Worm (Caenorhabditis elegans) whole organism, early embryonic: ENCODE measurements around the gene frm-7.

Experiments
- B0310.2 ChIP-seq: sonication (generic microtip); optimal IDR thresholded peaks from 2 replicates; lab custom pipeline; 2016; ENCODE audit warnings: mild to moderate bottlenecking, missing genetic modification characterization, missing compliant biosample characterization
- F13C5.2 ChIP-seq: sonication (generic microtip); optimal IDR thresholded peaks from 2 replicates; lab custom pipeline; 2017; ENCODE audit warnings: mild to moderate bottlenecking, missing genetic modification characterization, inconsistent platforms, missing compliant biosample characterization
- aly-1 ChIP-seq: sonication (generic microtip); optimal IDR thresholded peaks from 2 replicates; lab custom pipeline; 2016; ENCODE audit warnings: missing genetic modification characterization, missing compliant biosample characterization
- ama-1 ChIP-seq: fragments of 150-350 bp; optimal IDR thresholded peaks from 2 replicates; lab custom pipeline; 2014
- ceh-36 ChIP-seq: sonication (generic microtip); optimal IDR thresholded peaks from 2 replicates; lab custom pipeline; 2016; ENCODE audit warnings: missing genetic modification characterization, inconsistent platforms, missing compliant biosample characterization
- ets-7 ChIP-seq: sonication (generic microtip); optimal IDR thresholded peaks from 2 replicates; lab custom pipeline; 2016; ENCODE audit warnings: missing genotype, missing genetic modification characterization, missing compliant biosample characterization
- flt-1 ChIP-seq: fragments of 200-800 bp; sonication (Bioruptor generic); IDR thresholded peaks from 2 replicates; pipeline ENCODE4 v1.3.6; 2022; ENCODE audit warnings: missing genetic modification characterization, missing compliant biosample characterization
- hmbx-1 ChIP-seq: sonication (generic microtip); optimal IDR thresholded peaks from 2 replicates; lab custom pipeline; 2016; ENCODE audit warnings: mild to moderate bottlenecking, missing genetic modification characterization, missing compliant biosample characterization
- hmg-4 ChIP-seq: fragments of 200-800 bp; sonication (Bioruptor generic); optimal IDR thresholded peaks from 2 replicates; lab custom pipeline; 2018; ENCODE audit warnings: mild to moderate bottlenecking, missing genetic modification characterization, missing compliant biosample characterization
- hnd-1 ChIP-seq: sonication (generic microtip); optimal IDR thresholded peaks from 2 replicates; lab custom pipeline; 2016; ENCODE audit warnings: missing genetic modification characterization, missing compliant biosample characterization
- pes-1 ChIP-seq: fragments of 200-800 bp; sonication (Bioruptor generic); IDR thresholded peaks from 2 replicates; pipeline ENCODE4 v1.3.6; 2022; ENCODE audit warnings: missing genetic modification reagents, missing genetic modification characterization, missing compliant biosample characterization
- scrt-1 ChIP-seq: fragments of 200-800 bp; sonication (Bioruptor generic); IDR thresholded peaks from 2 replicates; pipeline ENCODE4 v1.3.6; 2022; ENCODE audit warnings: missing genetic modification characterization, missing compliant biosample characterization
- tbx-37 ChIP-seq: fragments of 200-800 bp; sonication (Bioruptor generic); conservative IDR thresholded peaks from 2 replicates; pipeline ENCODE4 v1.3.6; 2022; ENCODE audit warnings: missing genetic modification reagents, missing genetic modification characterization, missing compliant biosample characterization
- tra-4 ChIP-seq: sonication (generic microtip); optimal IDR thresholded peaks from 2 replicates; lab custom pipeline; 2017; ENCODE audit warnings: missing genetic modification characterization, missing compliant biosample characterization

ce11 chrV:12352445-12352844 lies 50.2 kb downstream of the frm-7 start, which contains the start of gene sqt-3:
- TF ChIP-seq flt-1 (GFP tag; lab: Robert Waterston, UW) (no peak), F13C5.2 (no peak), tra-4 (tag; lab: Kevin White, UChicago) (no peak), hmg-4 (GFP tag; lab: Kevin White, UChicago) (no peak), scrt-1 (no peak), ama-1 (lab: Kevin White, UChicago) (no peak), hmbx-1 (tag; lab: Kevin White, UChicago) (no peak), pes-1 (GFP tag; lab: Robert Waterston, UW) (no peak), aly-1 (tag; lab: Kevin White, UChicago) (no peak), hnd-1 (tag; lab: Kevin White, UChicago) (no peak), B0310.2 (tag; lab: Kevin White, UChicago) (no peak), ets-7 (no peak), tbx-37 (GFP tag; lab: Robert Waterston, UW) (no peak), ceh-36 (tag; lab: Kevin White, UChicago) (no peak)
